Fruit fly (Drosophila melanogaster): ENCODE measurements around the gene RagA-B.

Gene RagA-B

dm6 chr3R:9014859-9015466 lies 30.8 kb upstream of the RagA-B start, which contains the start of the genes Kcmf1, Sf3b5 and CG11986:
Gene Kcmf1 (minus strand): TSS chr3R:9014909.
Gene Sf3b5 (minus strand): TSS chr3R:9015341.
Gene CG11986 (plus strand): TSS chr3R:9015446.
- TF ChIP-seq Dll (optimal IDR thresholded peaks at IDR 0.05) (no peak), usp (GFP tag; optimal IDR thresholded peaks at IDR 0.05) (no peak), pan (optimal IDR thresholded peaks at IDR 0.05) (no peak), EcR (GFP tag; optimal IDR thresholded peaks at IDR 0.05) (no peak), psq (optimal IDR thresholded peaks at IDR 0.05) (no peak), CG8478 (optimal IDR thresholded peaks at IDR 0.05) (no peak)

- TF ChIP-seq psq (optimal IDR thresholded peaks at IDR 0.05), result no peak
- no peak for TF ChIP-seq Dll (optimal IDR thresholded peaks at IDR 0.05)
- no peak for TF ChIP-seq pan (optimal IDR thresholded peaks at IDR 0.05)
- no peak for TF ChIP-seq EcR (GFP tag; optimal IDR thresholded peaks at IDR 0.05)
- no peak for TF ChIP-seq usp (GFP tag; optimal IDR thresholded peaks at IDR 0.05)
- no peak for TF ChIP-seq CG8478 (optimal IDR thresholded peaks at IDR 0.05)
Measured at dm6 chr3R:9013765-9014380, 29.8 kb upstream of the RagA-B start.

dm6 chr3R:9011708-9012107 lies 27.6 kb upstream of the RagA-B start:
- TF ChIP-seq psq (optimal IDR thresholded peaks at IDR 0.05) (no peak), Dll (optimal IDR thresholded peaks at IDR 0.05) (no peak), EcR (GFP tag; optimal IDR thresholded peaks at IDR 0.05) (no peak), CG8478 (optimal IDR thresholded peaks at IDR 0.05) (no peak), usp (GFP tag; optimal IDR thresholded peaks at IDR 0.05) (no peak), pan (optimal IDR thresholded peaks at IDR 0.05) (no peak)

dm6 chr3R:9010695-9011094 lies 26.6 kb upstream of the RagA-B start:
- no peak for TF ChIP-seq CG8478 (optimal IDR thresholded peaks at IDR 0.05)
- no peak for TF ChIP-seq pan (optimal IDR thresholded peaks at IDR 0.05)
- TF ChIP-seq usp (GFP tag; optimal IDR thresholded peaks at IDR 0.05), result no peak
- TF ChIP-seq psq (optimal IDR thresholded peaks at IDR 0.05), result no peak
- TF ChIP-seq Dll (optimal IDR thresholded peaks at IDR 0.05), result no peak
- TF ChIP-seq EcR (GFP tag; optimal IDR thresholded peaks at IDR 0.05), result no peak

- TF ChIP-seq pan (optimal IDR thresholded peaks at IDR 0.05), result no peak
- no peak for TF ChIP-seq psq (optimal IDR thresholded peaks at IDR 0.05)
- TF ChIP-seq usp (GFP tag; optimal IDR thresholded peaks at IDR 0.05), result no peak
- no peak for TF ChIP-seq Dll (optimal IDR thresholded peaks at IDR 0.05)
Measured at dm6 chr3R:9008202-9008601, 24.1 kb upstream of the RagA-B start, which contains the start of gene CG11983. Gene CG11983 (plus strand): TSS chr3R:9008321.

- TF ChIP-seq pan (optimal IDR thresholded peaks at IDR 0.05), result no peak
- TF ChIP-seq psq (optimal IDR thresholded peaks at IDR 0.05), result no peak
- no peak for TF ChIP-seq Dll (optimal IDR thresholded peaks at IDR 0.05)
- no peak for TF ChIP-seq EcR (GFP tag; optimal IDR thresholded peaks at IDR 0.05)
- TF ChIP-seq usp (GFP tag; optimal IDR thresholded peaks at IDR 0.05), result no peak
- TF ChIP-seq CG8478 (optimal IDR thresholded peaks at IDR 0.05), result no peak
Measured at dm6 chr3R:9007258-9007657, 23.1 kb upstream of the RagA-B start.

dm6 chr3R:9006129-9006528 lies 22.0 kb upstream of the RagA-B start, which contains the start of the genes Prosbeta3 and Iru:
Gene Prosbeta3 (minus strand): TSS chr3R:9006226.
Gene Iru (plus strand): TSS chr3R:9006456.
- no peak for TF ChIP-seq Dll (optimal IDR thresholded peaks at IDR 0.05)
- TF ChIP-seq usp (GFP tag; optimal IDR thresholded peaks at IDR 0.05), result no peak
- no peak for TF ChIP-seq CG8478 (optimal IDR thresholded peaks at IDR 0.05)
- no peak for TF ChIP-seq pan (optimal IDR thresholded peaks at IDR 0.05)
- no peak for TF ChIP-seq psq (optimal IDR thresholded peaks at IDR 0.05)
- TF ChIP-seq EcR (GFP tag; optimal IDR thresholded peaks at IDR 0.05), result no peak

- TF ChIP-seq Dll (optimal IDR thresholded peaks at IDR 0.05), result no peak
- TF ChIP-seq CG8478 (optimal IDR thresholded peaks at IDR 0.05), result no peak
- TF ChIP-seq psq (optimal IDR thresholded peaks at IDR 0.05), result no peak
- no peak for TF ChIP-seq pan (optimal IDR thresholded peaks at IDR 0.05)
- no peak for TF ChIP-seq EcR (GFP tag; optimal IDR thresholded peaks at IDR 0.05)
- TF ChIP-seq usp (GFP tag; optimal IDR thresholded peaks at IDR 0.05), result no peak
Measured at dm6 chr3R:9003600-9004223, 19.6 kb upstream of the RagA-B start, which contains the start of the genes CG31100 and CG11980. Gene CG31100 (minus strand): TSS chr3R:9003650. Gene CG11980 (plus strand): TSS chr3R:9004017.

dm6 chr3R:9002542-9002941 lies 18.4 kb upstream of the RagA-B start:
- no peak for TF ChIP-seq pan (optimal IDR thresholded peaks at IDR 0.05)
- TF ChIP-seq CG8478 (optimal IDR thresholded peaks at IDR 0.05), result no peak

dm6 chr3R:9001720-9002240 lies 17.7 kb upstream of the RagA-B start:
- TF ChIP-seq CG8478 (optimal IDR thresholded peaks at IDR 0.05) (no peak), usp (GFP tag; optimal IDR thresholded peaks at IDR 0.05) (no peak), psq (optimal IDR thresholded peaks at IDR 0.05) (no peak), pan (optimal IDR thresholded peaks at IDR 0.05) (no peak), EcR (GFP tag; optimal IDR thresholded peaks at IDR 0.05) (no peak), Dll (optimal IDR thresholded peaks at IDR 0.05) (no peak)

dm6 chr3R:8998243-8998642 lies 14.1 kb upstream of the RagA-B start:
- no peak for TF ChIP-seq EcR (GFP tag; optimal IDR thresholded peaks at IDR 0.05)
- TF ChIP-seq usp (GFP tag; optimal IDR thresholded peaks at IDR 0.05), result no peak
- no peak for TF ChIP-seq pan (optimal IDR thresholded peaks at IDR 0.05)
- no peak for TF ChIP-seq Dll (optimal IDR thresholded peaks at IDR 0.05)
- TF ChIP-seq CG8478 (optimal IDR thresholded peaks at IDR 0.05), result no peak
- TF ChIP-seq psq (optimal IDR thresholded peaks at IDR 0.05), result no peak

- TF ChIP-seq usp (GFP tag; optimal IDR thresholded peaks at IDR 0.05) (no peak), CG8478 (optimal IDR thresholded peaks at IDR 0.05) (no peak), Dll (optimal IDR thresholded peaks at IDR 0.05) (no peak), psq (optimal IDR thresholded peaks at IDR 0.05) (no peak), EcR (GFP tag; optimal IDR thresholded peaks at IDR 0.05) (no peak)
Measured at dm6 chr3R:8997397-8997796, 13.3 kb upstream of the RagA-B start, which contains the start of gene CG11977. Gene CG11977 (plus strand): TSS chr3R:8997697.
